Fruit fly (Drosophila melanogaster) whole organism, embryonic: ENCODE data around the gene Cchl.
A peak's percentile ranks its signal among the peaks of the same experiment; 100 is the strongest.

Experiments
- Atf6 ChIP-seq: fragments of 200-800 bp; sonication (Bioruptor generic); IDR thresholded peaks from 2 replicates; pipeline ENCODE4 v1.3.6; 2022; ENCODE audit warnings: missing biosample characterization, missing genetic modification characterization
- BEAF-32 ChIP-seq: fragments of 200-800 bp; sonication (Bioruptor generic); optimal IDR thresholded peaks from 3 replicates; lab custom pipeline; 2017; ENCODE audit warnings: missing biosample characterization, missing genetic modification characterization, mild to moderate bottlenecking, moderate library complexity, missing genetic modification reagents
- Bgb ChIP-seq: fragments of 200-800 bp; sonication (Bioruptor generic); IDR thresholded peaks from 2 replicates; pipeline ENCODE4 v1.3.6; 2022; ENCODE audit warnings: missing biosample characterization, missing genetic modification characterization; ENCODE audit not compliant: partially characterized antibody
- Blimp-1 ChIP-seq: fragments of 200-800 bp; sonication (Bioruptor generic); optimal IDR thresholded peaks from 3 replicates; lab custom pipeline; 2018; ENCODE audit warnings: missing biosample characterization, missing genetic modification characterization, mild to moderate bottlenecking, moderate library complexity, missing genetic modification reagents
- CG11085 ChIP-seq: fragments of 200-800 bp; sonication (Bioruptor generic); IDR thresholded peaks from 2 replicates; pipeline ENCODE4 v1.3.6; 2022; ENCODE audit warnings: missing biosample characterization, missing genetic modification characterization
- CG12104 ChIP-seq: fragments of 200-800 bp; sonication (Bioruptor generic); optimal IDR thresholded peaks from 3 replicates; lab custom pipeline; 2016; ENCODE audit warnings: missing biosample characterization, missing genetic modification characterization
- CG1233 ChIP-seq: fragments of 200-800 bp; sonication (Bioruptor generic); optimal IDR thresholded peaks from 4 replicates; lab custom pipeline; 2018; ENCODE audit warnings: missing biosample characterization, mild to moderate bottlenecking, missing genetic modification characterization
- CG12942 ChIP-seq: fragments of 200-800 bp; sonication (Bioruptor generic); optimal IDR thresholded peaks from 3 replicates; lab custom pipeline; 2016; ENCODE audit warnings: missing biosample characterization, missing genetic modification characterization
- CG14441 ChIP-seq: fragments of 200-800 bp; sonication (Bioruptor generic); IDR thresholded peaks from 2 replicates; pipeline ENCODE4 v1.3.6; 2022; ENCODE audit warnings: missing biosample characterization, missing genetic modification characterization
- CG2120 ChIP-seq: fragments of 200-800 bp; sonication (Bioruptor generic); optimal IDR thresholded peaks from 3 replicates; lab custom pipeline; 2016; ENCODE audit warnings: missing biosample characterization, missing genetic modification characterization
- CG2712 ChIP-seq: fragments of 200-800 bp; optimal IDR thresholded peaks from 3 replicates; lab custom pipeline; 2019; ENCODE audit warnings: missing biosample characterization, mild to moderate bottlenecking, missing genetic modification characterization, moderate library complexity
- CG31388 ChIP-seq: fragments of 200-800 bp; sonication (Bioruptor generic); optimal IDR thresholded peaks from 2 replicates; lab custom pipeline; 2016; ENCODE audit warnings: missing biosample characterization, missing genetic modification characterization
- CG32532 ChIP-seq: fragments of 200-800 bp; sonication (Bioruptor generic); IDR thresholded peaks from 2 replicates; pipeline ENCODE4 v1.3.6; 2022; ENCODE audit warnings: missing biosample characterization, missing genetic modification characterization
- CG3847 ChIP-seq: fragments of 200-800 bp; sonication (Bioruptor generic); IDR thresholded peaks from 2 replicates; pipeline ENCODE4 v1.3.6; 2022; ENCODE audit warnings: missing biosample characterization, missing genetic modification characterization
- CG4404 ChIP-seq: fragments of 200-800 bp; sonication (Bioruptor generic); IDR thresholded peaks from 2 replicates; pipeline ENCODE4 v1.3.6; 2022; ENCODE audit warnings: missing biosample characterization, missing genetic modification characterization
- CG6791 ChIP-seq: fragments of 200-800 bp; sonication (Bioruptor generic); IDR thresholded peaks from 3 replicates; pipeline ENCODE4 v1.3.6; 2022; ENCODE audit warnings: missing biosample characterization, missing genetic modification characterization; ENCODE audit not compliant: partially characterized antibody
- CG7372 ChIP-seq: fragments of 200-800 bp; sonication (Bioruptor generic); IDR thresholded peaks from 2 replicates; pipeline ENCODE4 v1.3.6; 2022; ENCODE audit warnings: missing biosample characterization, missing genetic modification characterization
- CG8765 ChIP-seq: fragments of 200-800 bp; sonication (Bioruptor generic); IDR thresholded peaks from 2 replicates; pipeline ENCODE4 v1.3.6; 2022; ENCODE audit warnings: missing biosample characterization, missing genetic modification characterization
- CG8924 ChIP-seq: fragments of 200-800 bp; optimal IDR thresholded peaks from 3 replicates; lab custom pipeline; 2019; ENCODE audit warnings: missing biosample characterization, mild to moderate bottlenecking, missing genetic modification characterization, moderate library complexity
- CkIIα-i1 ChIP-seq: fragments of 200-800 bp; sonication (Bioruptor generic); IDR thresholded peaks from 2 replicates; pipeline ENCODE4 v1.3.6; 2022; ENCODE audit warnings: missing biosample characterization, missing genetic modification characterization
- D19B ChIP-seq: fragments of 200-800 bp; sonication (Bioruptor generic); optimal IDR thresholded peaks from 2 replicates; lab custom pipeline; 2017; ENCODE audit warnings: missing biosample characterization, mild to moderate bottlenecking, missing genetic modification characterization
- Drgx ChIP-seq: fragments of 200-800 bp; sonication (Bioruptor generic); IDR thresholded peaks from 2 replicates; pipeline ENCODE4 v1.3.6; 2022; ENCODE audit warnings: missing biosample characterization, missing genetic modification characterization
- Ets65A ChIP-seq: fragments of 200-800 bp; sonication (Bioruptor generic); peaks from one replicate; lab custom pipeline; 2016; ENCODE audit warnings: missing biosample characterization, missing genetic modification characterization
- Fer1 ChIP-seq: fragments of 200-800 bp; sonication (Bioruptor generic); optimal IDR thresholded peaks from 2 replicates; lab custom pipeline; 2017; ENCODE audit warnings: missing biosample characterization, mild to moderate bottlenecking, missing genetic modification characterization
- HmgD ChIP-seq: fragments of 200-800 bp; sonication (Bioruptor generic); optimal IDR thresholded peaks from 3 replicates; lab custom pipeline; 2016; ENCODE audit warnings: missing biosample characterization, missing genetic modification characterization
- Nf-YC ChIP-seq: fragments of 200-800 bp; optimal IDR thresholded peaks from 3 replicates; lab custom pipeline; 2019; ENCODE audit warnings: missing biosample characterization, mild to moderate bottlenecking, missing genetic modification characterization, moderate library complexity
- Sry-β ChIP-seq: fragments of 200-800 bp; sonication (Bioruptor generic); optimal IDR thresholded peaks from 2 replicates; lab custom pipeline; 2018; ENCODE audit warnings: missing biosample characterization, mild to moderate bottlenecking, missing genetic modification characterization, moderate library complexity
- bowl ChIP-seq: fragments of 200-800 bp; sonication (Bioruptor generic); IDR thresholded peaks from 2 replicates; pipeline ENCODE4 v1.3.6; 2022; ENCODE audit warnings: missing biosample characterization, missing genetic modification characterization
- bsh ChIP-seq, 2 experiments: fragments of 200-800 bp; sonication (Bioruptor generic); optimal IDR thresholded peaks; 2 replicates each; lab custom pipeline; 2017 to 2018; ENCODE audit warnings: mild to moderate bottlenecking in 2 of 2, missing biosample characterization in 2 of 2, missing genetic modification characterization in 2 of 2, moderate library complexity in 1 of 2
- cas ChIP-seq: fragments of 200-800 bp; sonication (Bioruptor generic); IDR thresholded peaks from 2 replicates; pipeline ENCODE4 v1.3.6; 2022; ENCODE audit warnings: missing biosample characterization, missing genetic modification characterization
- caup ChIP-seq: fragments of 200-800 bp; sonication (Bioruptor generic); optimal IDR thresholded peaks from 3 replicates; lab custom pipeline; 2017; ENCODE audit warnings: missing biosample characterization, mild to moderate bottlenecking, missing genetic modification characterization, moderate library complexity; ENCODE audit not compliant: severe bottlenecking
- esg ChIP-seq: fragments of 200-800 bp; sonication (Bioruptor generic); conservative IDR thresholded peaks from 2 replicates; pipeline ENCODE4 v1.3.6; 2022; ENCODE audit warnings: missing biosample characterization, missing genetic modification characterization
- gsb ChIP-seq: fragments of 200-800 bp; sonication (Bioruptor generic); IDR thresholded peaks from 2 replicates; pipeline ENCODE4 v1.3.6; 2022; ENCODE audit warnings: missing biosample characterization, missing genetic modification characterization
- ham ChIP-seq: fragments of 200-800 bp; sonication (Bioruptor generic); IDR thresholded peaks from 2 replicates; pipeline ENCODE4 v1.3.6; 2022; ENCODE audit warnings: missing biosample characterization, missing genetic modification characterization
- kni ChIP-seq: fragments of 200-800 bp; sonication (Bioruptor generic); optimal IDR thresholded peaks from 3 replicates; lab custom pipeline; 2017; ENCODE audit warnings: mild to moderate bottlenecking, missing biosample characterization, missing genetic modification reagents, missing genetic modification characterization
- nmo ChIP-seq: fragments of 200-800 bp; sonication (Bioruptor generic); optimal IDR thresholded peaks from 2 replicates; lab custom pipeline; 2018; ENCODE audit warnings: missing biosample characterization, mild to moderate bottlenecking, missing genetic modification characterization, moderate library complexity
- psq ChIP-seq: fragments of 200-800 bp; sonication (Bioruptor generic); optimal IDR thresholded peaks from 2 replicates; lab custom pipeline; 2017; ENCODE audit warnings: missing biosample characterization, missing genetic modification characterization
- sens ChIP-seq: fragments of 200-800 bp; sonication (Bioruptor generic); peaks from one replicate; lab custom pipeline; 2016; ENCODE audit warnings: missing biosample characterization, missing genetic modification characterization
- ttk ChIP-seq: fragments of 200-800 bp; sonication (Bioruptor generic); IDR thresholded peaks from 2 replicates; pipeline ENCODE4 v2.1.2; 2022; ENCODE audit warnings: missing biosample characterization, missing genetic modification characterization
- yki ChIP-seq: fragments of >200 bp; optimal IDR thresholded peaks from 3 replicates; lab custom pipeline; 2018
- zfh2 ChIP-seq: fragments of 200-800 bp; sonication (Bioruptor generic); optimal IDR thresholded peaks from 2 replicates; lab custom pipeline; 2016; ENCODE audit warnings: missing biosample characterization, missing genetic modification characterization

The Cchl gene

dm6 chr3R:21991603-21992002 is 35.7 kb downstream of the Cchl start:
- TF ChIP-seq CG7372 (GFP tag; lab: Robert Waterston, UW) (peak; percentile 65), CG8765 (GFP tag; lab: Robert Waterston, UW) (no peak)

- TF ChIP-seq psq (GFP tag; lab: Kevin White, UChicago), result no peak
- peak; percentile 45; the same call in 1 of the 2 replicates for TF ChIP-seq Drgx (GFP tag; lab: Robert Waterston, UW)
- peak; percentile 46 for TF ChIP-seq Ets65A (GFP tag; lab: Kevin White, UChicago)
Measured at dm6 chr3R:21989770-21990169, 37.5 kb downstream of the Cchl start.

DNA sequence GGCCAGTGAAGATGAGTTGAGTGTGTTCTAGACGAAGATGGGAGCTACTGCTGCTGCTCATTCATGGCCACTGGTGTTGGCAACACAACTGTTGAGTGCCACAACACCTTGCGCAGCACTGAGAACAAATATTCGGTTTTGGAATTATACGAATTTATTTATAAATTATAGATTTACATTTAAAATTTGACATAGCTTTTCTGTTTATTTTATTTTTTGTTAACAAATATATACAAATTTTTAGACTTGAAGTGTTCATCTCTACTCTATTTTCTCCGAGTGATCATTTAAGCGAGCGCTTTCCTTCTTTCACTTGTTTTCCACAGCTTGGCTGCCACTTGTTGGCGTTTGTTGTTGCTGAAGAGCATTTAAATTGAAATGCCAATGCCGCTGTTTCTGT is 39.7 kb downstream of the Cchl start:
- TF ChIP-seq CG12104 (GFP tag; lab: Kevin White, UChicago) (no peak), Drgx (GFP tag; lab: Robert Waterston, UW) (peak; percentile 25; the same call in 1 of the 2 replicates), CG12942 (GFP tag; lab: Kevin White, UChicago) (no peak), ham (GFP tag; lab: Robert Waterston, UW) (no peak), sens (GFP tag; lab: Kevin White, UChicago) (peak; percentile 16), CG4404 (GFP tag; lab: Robert Waterston, UW) (no peak), CG32532 (GFP tag; lab: Robert Waterston, UW) (no peak)

- TF ChIP-seq Nf-YC (tag; lab: Kevin White, UChicago), result no peak
- no peak for TF ChIP-seq CG6791 (GFP tag; lab: Robert Waterston, UW)
- TF ChIP-seq cas, result no peak
- TF ChIP-seq Bgb (GFP tag; lab: Robert Waterston, UW), result no peak
- no peak for TF ChIP-seq CG1233 (GFP tag; lab: Kevin White, UChicago)
- no peak for TF ChIP-seq Fer1 (GFP tag; lab: Kevin White, UChicago)
- no peak for TF ChIP-seq ttk (GFP tag; lab: Robert Waterston, UW)
- TF ChIP-seq CG2120 (GFP tag; lab: Kevin White, UChicago), result no peak
- no peak for TF ChIP-seq Sry-β (GFP tag; lab: Kevin White, UChicago)
- no peak for TF ChIP-seq Blimp-1
- no peak for TF ChIP-seq kni
- TF ChIP-seq CG31388 (GFP tag; lab: Kevin White, UChicago), result no peak
- TF ChIP-seq HmgD, result no peak
- TF ChIP-seq CG2712 (tag; lab: Kevin White, UChicago), result no peak
- TF ChIP-seq CG3847 (GFP tag; lab: Robert Waterston, UW), result no peak
- no peak for TF ChIP-seq CG8924
- no peak for TF ChIP-seq gsb (GFP tag; lab: Robert Waterston, UW)
- no peak for TF ChIP-seq BEAF-32 (GFP tag; lab: Kevin White, UChicago)
- TF ChIP-seq nmo (GFP tag; lab: Kevin White, UChicago), result no peak
- no peak for TF ChIP-seq Atf6 (GFP tag; lab: Robert Waterston, UW)
- TF ChIP-seq, all 482 proteins: peak for 0
Measured at dm6 chr3R:21979386-21979785, 47.9 kb downstream of the Cchl start.

- TF ChIP-seq yki (no peak), Ets65A (GFP tag; lab: Kevin White, UChicago) (peak; percentile 49), bowl (GFP tag; lab: Robert Waterston, UW) (no peak)
- TF ChIP-seq, all 482 proteins: peak for 1
Measured at dm6 chr3R:21977784-21978183, 49.5 kb downstream of the Cchl start.

DNA sequence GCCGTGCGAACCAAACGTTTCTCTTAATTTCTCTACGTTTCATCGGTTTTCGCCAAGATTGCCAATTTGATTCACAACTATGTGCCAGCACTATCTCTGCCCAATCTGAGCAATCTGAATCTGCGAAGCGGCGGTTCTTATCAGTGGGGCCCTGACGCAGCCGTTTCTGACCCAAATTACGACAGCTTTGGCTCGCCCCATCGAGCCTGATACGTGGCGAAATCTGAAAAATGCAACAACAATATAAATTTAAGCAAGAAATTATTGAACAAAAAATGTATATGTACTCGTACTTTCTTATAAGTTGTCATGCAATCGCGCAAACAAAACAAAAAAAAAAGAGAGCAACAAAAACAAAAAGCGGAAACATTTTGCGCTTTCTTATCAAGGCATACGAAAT is 50.3 kb downstream of the Cchl start:
- TF ChIP-seq D19B (GFP tag; lab: Kevin White, UChicago) (no peak), esg (GFP tag; lab: Robert Waterston, UW) (no peak), caup (GFP tag; lab: Kevin White, UChicago) (no peak), CG6791 (GFP tag; lab: Robert Waterston, UW) (no peak), CG11085 (GFP tag; lab: Robert Waterston, UW) (no peak), bsh (GFP tag; optimal IDR thresholded peaks at IDR 0.05; lab: Kevin White, UChicago) (no peak), CkIIα-i1 (GFP tag; lab: Robert Waterston, UW) (no peak), CG14441 (GFP tag; lab: Robert Waterston, UW) (no peak), zfh2 (GFP tag; lab: Kevin White, UChicago) (no peak)
